Worm (Caenorhabditis elegans) whole organism, early embryonic: ENCODE results near the gene K07C5.3.

ENCODE experiments used
- B0310.2 ChIP-seq: sonication (generic microtip); optimal IDR thresholded peaks from 2 replicates; lab custom pipeline; 2016; ENCODE audit warnings: mild to moderate bottlenecking, missing genetic modification characterization, missing compliant biosample characterization
- aly-1 ChIP-seq: sonication (generic microtip); optimal IDR thresholded peaks from 2 replicates; lab custom pipeline; 2016; ENCODE audit warnings: missing genetic modification characterization, missing compliant biosample characterization
- ama-1 ChIP-seq: fragments of 150-350 bp; optimal IDR thresholded peaks from 2 replicates; lab custom pipeline; 2014
- ceh-13 ChIP-seq: fragments of 200-800 bp; sonication (Bioruptor generic); optimal IDR thresholded peaks from 2 replicates; lab custom pipeline; 2018; ENCODE audit warnings: mild to moderate bottlenecking, missing genetic modification characterization, missing compliant biosample characterization
- ceh-36 ChIP-seq: sonication (generic microtip); optimal IDR thresholded peaks from 2 replicates; lab custom pipeline; 2016; ENCODE audit warnings: missing genetic modification characterization, inconsistent platforms, missing compliant biosample characterization
- ets-7 ChIP-seq: sonication (generic microtip); optimal IDR thresholded peaks from 2 replicates; lab custom pipeline; 2016; ENCODE audit warnings: missing genotype, missing genetic modification characterization, missing compliant biosample characterization
- flt-1 ChIP-seq: fragments of 200-800 bp; sonication (Bioruptor generic); IDR thresholded peaks from 2 replicates; pipeline ENCODE4 v1.3.6; 2022; ENCODE audit warnings: missing genetic modification characterization, missing compliant biosample characterization
- hmbx-1 ChIP-seq: sonication (generic microtip); optimal IDR thresholded peaks from 2 replicates; lab custom pipeline; 2016; ENCODE audit warnings: mild to moderate bottlenecking, missing genetic modification characterization, missing compliant biosample characterization
- hmg-4 ChIP-seq: fragments of 200-800 bp; sonication (Bioruptor generic); optimal IDR thresholded peaks from 2 replicates; lab custom pipeline; 2018; ENCODE audit warnings: mild to moderate bottlenecking, missing genetic modification characterization, missing compliant biosample characterization
- hnd-1 ChIP-seq: sonication (generic microtip); optimal IDR thresholded peaks from 2 replicates; lab custom pipeline; 2016; ENCODE audit warnings: missing genetic modification characterization, missing compliant biosample characterization
- pes-1 ChIP-seq: fragments of 200-800 bp; sonication (Bioruptor generic); IDR thresholded peaks from 2 replicates; pipeline ENCODE4 v1.3.6; 2022; ENCODE audit warnings: missing genetic modification reagents, missing genetic modification characterization, missing compliant biosample characterization
- scrt-1 ChIP-seq: fragments of 200-800 bp; sonication (Bioruptor generic); IDR thresholded peaks from 2 replicates; pipeline ENCODE4 v1.3.6; 2022; ENCODE audit warnings: missing genetic modification characterization, missing compliant biosample characterization
- sea-1 ChIP-seq: fragments of 200-800 bp; sonication (Bioruptor generic); conservative IDR thresholded peaks from 2 replicates; pipeline ENCODE4 v1.3.6; 2022; ENCODE audit warnings: missing genetic modification characterization, missing compliant biosample characterization
- tbx-11 ChIP-seq: fragments of 200-800 bp; sonication (Bioruptor generic); IDR thresholded peaks from 2 replicates; pipeline ENCODE4 v1.3.6; 2022; ENCODE audit warnings: missing genetic modification characterization, missing compliant biosample characterization
- tbx-37 ChIP-seq: fragments of 200-800 bp; sonication (Bioruptor generic); conservative IDR thresholded peaks from 2 replicates; pipeline ENCODE4 v1.3.6; 2022; ENCODE audit warnings: missing genetic modification reagents, missing genetic modification characterization, missing compliant biosample characterization
- tra-4 ChIP-seq: sonication (generic microtip); optimal IDR thresholded peaks from 2 replicates; lab custom pipeline; 2017; ENCODE audit warnings: missing genetic modification characterization, missing compliant biosample characterization

The K07C5.3 gene

DNA sequence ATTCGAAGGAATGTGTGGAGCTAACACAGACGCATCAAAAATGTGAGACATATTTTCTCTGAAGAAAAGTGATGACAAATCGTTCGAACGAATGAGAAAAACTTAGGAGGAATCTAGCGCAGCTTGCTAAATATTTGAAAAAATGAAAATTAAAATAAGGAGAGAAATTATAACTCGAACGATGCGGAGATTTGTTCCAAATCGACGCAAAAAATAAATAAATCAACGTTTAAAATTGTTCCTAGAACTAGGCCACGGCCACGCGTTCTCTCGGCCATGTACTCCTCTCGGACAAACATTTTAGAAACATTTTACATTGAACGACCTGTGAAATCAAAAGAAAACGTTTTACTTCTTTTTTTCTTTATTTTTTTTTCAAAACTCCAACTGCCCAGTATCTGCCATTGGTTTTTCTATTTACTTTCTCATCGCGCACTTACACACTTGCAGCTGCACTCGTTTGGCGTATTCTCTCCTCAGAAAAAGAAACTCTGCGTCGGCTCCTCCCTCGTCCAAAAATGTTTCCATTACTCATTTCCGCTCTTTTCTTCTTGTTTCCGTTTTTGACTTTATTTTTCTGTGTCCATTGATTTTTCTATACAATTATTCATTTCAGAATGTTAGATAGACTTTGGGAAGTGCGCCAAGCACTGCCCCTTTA, 22.6 kb upstream of the K07C5.3 start, which contains the start of the genes gna-1 and B0024.13:
TSS of gene gna-1 (minus strand) at position 51 of the 661 bp plus-strand sequence.
TSS of gene B0024.13 (plus strand) at position 611 of the 661 bp plus-strand sequence.
- TF ChIP-seq B0310.2, result no peak
- no peak for TF ChIP-seq pes-1 (GFP tag; lab: Robert Waterston, UW)
- no peak for TF ChIP-seq ama-1 (lab: Kevin White, UChicago)
- TF ChIP-seq hnd-1, result no peak
- TF ChIP-seq tbx-37 (GFP tag; lab: Robert Waterston, UW), result peak; percentile 41; the same call in 1 of the 2 replicates
- no peak for TF ChIP-seq scrt-1
- no peak for TF ChIP-seq sea-1
- peak; percentile 8 for TF ChIP-seq aly-1 (tag; lab: Kevin White, UChicago)

- TF ChIP-seq pes-1 (GFP tag; lab: Robert Waterston, UW) (no peak), hnd-1 (no peak), ets-7 (no peak), ama-1 (lab: Kevin White, UChicago) (no peak)
These were observed 19.3 kb upstream of the K07C5.3 start for ce11 chrV:10323537-10323936.

- TF ChIP-seq hmbx-1 (tag; lab: Kevin White, UChicago), result no peak
These were observed 14.8 kb upstream of the K07C5.3 start for ce11 chrV:10328080-10328479.

DNA sequence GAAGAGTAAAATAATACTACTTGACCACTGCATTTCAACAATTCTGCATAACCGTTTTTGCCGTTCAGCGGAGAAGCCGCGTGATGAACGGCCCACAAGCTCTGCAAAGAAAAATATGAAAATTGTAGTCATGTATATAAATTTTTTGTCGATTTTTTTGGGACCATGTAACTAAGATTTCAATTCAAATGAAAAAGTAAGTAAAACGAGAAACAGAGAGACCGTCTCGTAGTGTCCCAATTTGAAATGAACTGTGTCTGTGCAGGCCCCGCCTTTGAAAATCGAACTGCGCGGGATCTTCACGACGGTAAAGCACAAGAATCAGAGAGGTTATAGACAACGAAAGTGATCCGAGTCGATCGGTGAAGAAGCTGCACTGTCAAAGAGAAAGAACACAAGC, 10.8 kb upstream of the K07C5.3 start, which contains the start of gene crm-1:
TSS of gene crm-1 (minus strand) at position 101 of the 400 bp plus-strand sequence.
- TF ChIP-seq tbx-37 (GFP tag; lab: Robert Waterston, UW) (no peak), ets-7 (no peak)

DNA sequence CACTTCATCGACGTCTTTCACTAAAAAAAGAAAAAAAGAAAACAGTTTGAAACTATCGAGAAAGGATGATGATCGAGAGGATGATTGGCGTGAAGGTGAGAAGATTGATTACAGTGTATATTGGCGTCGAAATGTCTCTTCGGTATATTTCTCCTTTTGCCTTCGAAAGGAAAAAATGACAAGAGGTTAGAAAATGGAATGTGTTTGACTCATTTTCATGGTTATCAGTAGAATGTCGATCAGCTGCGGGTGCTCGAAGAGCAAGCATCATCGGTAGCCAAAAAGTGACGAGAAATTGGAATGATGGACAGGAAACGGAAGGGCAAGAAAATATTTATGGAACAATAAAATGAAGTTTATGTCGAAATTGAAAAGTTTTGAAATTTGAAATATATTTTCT, 9.0 kb upstream of the K07C5.3 start:
- TF ChIP-seq hmbx-1 (tag; lab: Kevin White, UChicago) (no peak), hnd-1 (no peak), tbx-11 (GFP tag; lab: Robert Waterston, UW) (no peak), ets-7 (no peak)

ce11 chrV:10338305-10338992, 4.4 kb upstream of the K07C5.3 start, which contains the start of gene arx-2:
TSS of gene arx-2 (minus strand) at chrV:10338355.
- no peak for TF ChIP-seq scrt-1
- TF ChIP-seq ceh-36 (tag; lab: Kevin White, UChicago), result no peak
- no peak for TF ChIP-seq tbx-37 (GFP tag; lab: Robert Waterston, UW)
- no peak for TF ChIP-seq sea-1
- TF ChIP-seq ets-7, result no peak
- TF ChIP-seq B0310.2, result no peak
- no peak for TF ChIP-seq hmg-4 (GFP tag; lab: Kevin White, UChicago)
- no peak for TF ChIP-seq tbx-11 (GFP tag; lab: Robert Waterston, UW)
- TF ChIP-seq ama-1 (lab: Kevin White, UChicago), result no peak
- no peak for TF ChIP-seq hmbx-1 (tag; lab: Kevin White, UChicago)

ce11 chrV:10339200-10339599, 3.6 kb upstream of the K07C5.3 start, which contains the start of gene K07C5.2:
TSS of gene K07C5.2 (plus strand) at chrV:10339500.
- TF ChIP-seq ama-1 (lab: Kevin White, UChicago), result no peak
- no peak for TF ChIP-seq flt-1 (GFP tag; lab: Robert Waterston, UW)
- no peak for TF ChIP-seq ets-7
- no peak for TF ChIP-seq sea-1
- TF ChIP-seq hmg-4 (GFP tag; lab: Kevin White, UChicago), result no peak
- TF ChIP-seq tbx-37 (GFP tag; lab: Robert Waterston, UW), result no peak
- TF ChIP-seq tbx-11 (GFP tag; lab: Robert Waterston, UW), result no peak
- TF ChIP-seq hnd-1, result no peak
- no peak for TF ChIP-seq scrt-1
- TF ChIP-seq tra-4, result no peak
- no peak for TF ChIP-seq ceh-36 (tag; lab: Kevin White, UChicago)
- TF ChIP-seq B0310.2, result no peak

ce11 chrV:10341905-10342328, 915 bp upstream of the K07C5.3 start, which contains the start of gene K07C5.13:
TSS of gene K07C5.13 (plus strand) at chrV:10342055.
- TF ChIP-seq tbx-37 (GFP tag; lab: Robert Waterston, UW), result 0 out of 2 replicates have a peak, but pooled peaks have one; percentile 36
- peak; percentile 75; the same call in 1 of the 2 replicates for TF ChIP-seq sea-1
- TF ChIP-seq tbx-11 (GFP tag; lab: Robert Waterston, UW), result peak; percentile 61; the same call in 1 of the 2 replicates
- TF ChIP-seq scrt-1, result peak; percentile 51; the same call in 1 of the 2 replicates
- TF ChIP-seq flt-1 (GFP tag; lab: Robert Waterston, UW), result peak; percentile 56
- TF ChIP-seq pes-1 (GFP tag; lab: Robert Waterston, UW), result peak; percentile 61; the same call in 1 of the 2 replicates

ce11 chrV:10350054-10350453, 7.2 kb downstream of the K07C5.3 start, which contains the start of gene K07C5.9:
TSS of gene K07C5.9 (minus strand) at chrV:10350154.
- TF ChIP-seq hmg-4 (GFP tag; lab: Kevin White, UChicago) (no peak), B0310.2 (no peak), pes-1 (GFP tag; lab: Robert Waterston, UW) (no peak), tra-4 (no peak), ceh-13 (GFP tag; lab: Kevin White, UChicago) (no peak), tbx-37 (GFP tag; lab: Robert Waterston, UW) (no peak), aly-1 (tag; lab: Kevin White, UChicago) (no peak), sea-1 (no peak), ets-7 (no peak), scrt-1 (no peak), hmbx-1 (tag; lab: Kevin White, UChicago) (no peak), hnd-1 (no peak), tbx-11 (GFP tag; lab: Robert Waterston, UW) (no peak), ceh-36 (tag; lab: Kevin White, UChicago) (no peak)
